Worm (Caenorhabditis elegans) whole organism, L2 larva: Measurements from ENCODE around the gene igcm-1.

ENCODE experiments used
- ama-1 ChIP-seq: fragments of 150-350 bp; optimal IDR thresholded peaks from 2 replicates; lab custom pipeline; 2018; ENCODE audit warnings: inconsistent platforms
- unc-62 ChIP-seq: fragments of 150-350 bp; optimal IDR thresholded peaks from 2 replicates; lab custom pipeline; 2014; ENCODE audit warnings: missing biosample characterization, missing genetic modification reagents, missing genetic modification characterization

DNA sequence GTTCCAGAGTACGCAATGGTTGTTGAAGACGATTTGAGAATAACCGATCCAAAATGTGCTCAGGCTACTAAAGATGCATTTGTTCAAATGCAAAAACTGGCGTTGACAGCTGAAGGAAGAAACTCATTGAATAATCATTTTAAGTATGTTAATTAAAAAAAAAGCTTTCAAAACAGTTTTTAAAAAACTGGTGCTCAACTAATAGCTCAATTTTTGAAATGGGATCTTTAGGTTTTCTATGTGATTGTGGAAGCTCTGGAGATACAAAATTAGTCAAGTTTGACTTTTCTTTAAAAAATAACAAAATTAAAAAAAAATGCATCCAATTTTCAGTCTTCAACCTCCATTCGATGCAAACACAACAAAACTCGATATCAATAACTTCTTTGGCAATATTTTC lies 22.3 kb upstream of the igcm-1 start:
- TF ChIP-seq ama-1 (lab: Kevin White, UChicago) (no peak), unc-62 (GFP tag; lab: Kevin White, UChicago) (no peak)
